Worm (Caenorhabditis elegans): ENCODE data around the gene T20D4.3.

ce11 chrV:3417928-3418327 lies at the start of gene T20D4.3:
- TF ChIP-seq nhr-28 (tag; optimal IDR thresholded peaks at IDR 0.05) (no peak), ceh-63 (GFP tag; optimal IDR thresholded peaks at IDR 0.05) (no peak), ztf-11 (tag; optimal IDR thresholded peaks at IDR 0.05) (no peak), unc-98 (GFP tag; IDR thresholded peaks at IDR 0.05) (no peak), ceh-82 (tag; optimal IDR thresholded peaks at IDR 0.05) (no peak), rnt-1 (tag; optimal IDR thresholded peaks at IDR 0.05) (no peak), pqm-1 (tag; optimal IDR thresholded peaks at IDR 0.05) (no peak), fkh-10 (GFP tag; optimal IDR thresholded peaks at IDR 0.05) (no peak), mdl-1 (tag; optimal IDR thresholded peaks at IDR 0.05) (no peak), snu-23 (GFP tag; optimal IDR thresholded peaks at IDR 0.05) (no peak)
